Fruit fly (Drosophila melanogaster) whole organism, embryonic: ENCODE measurements around the gene CG4332.

ENCODE experiments used
- Aef1 ChIP-seq: fragments of 200-800 bp; sonication (Bioruptor generic); IDR thresholded peaks from 3 replicates; pipeline ENCODE4 v1.3.6; 2022; ENCODE audit warnings: missing biosample characterization, missing genetic modification characterization
- CHES-1-like ChIP-seq: fragments of 200-800 bp; sonication (Bioruptor generic); optimal IDR thresholded peaks from 2 replicates; lab custom pipeline; 2016; ENCODE audit warnings: missing biosample characterization, missing genetic modification characterization
- H2.0 ChIP-seq: fragments of 200-800 bp; sonication (Bioruptor generic); IDR thresholded peaks from 2 replicates; pipeline ENCODE4 v1.3.6; 2022; ENCODE audit warnings: missing biosample characterization, missing genetic modification characterization
- Lhr ChIP-seq: fragments of 200-800 bp; sonication (Bioruptor generic); optimal IDR thresholded peaks from 3 replicates; lab custom pipeline; 2017; ENCODE audit warnings: mild to moderate bottlenecking, missing biosample characterization, missing genetic modification reagents, missing genetic modification characterization
- peb ChIP-seq: fragments of 200-800 bp; sonication (Bioruptor generic); IDR thresholded peaks from 2 replicates; pipeline ENCODE4 v1.3.6; 2022; ENCODE audit warnings: missing biosample characterization, missing genetic modification characterization
- sens ChIP-seq: fragments of 200-800 bp; sonication (Bioruptor generic); peaks from one replicate; lab custom pipeline; 2016; ENCODE audit warnings: missing biosample characterization, missing genetic modification characterization

DNA sequence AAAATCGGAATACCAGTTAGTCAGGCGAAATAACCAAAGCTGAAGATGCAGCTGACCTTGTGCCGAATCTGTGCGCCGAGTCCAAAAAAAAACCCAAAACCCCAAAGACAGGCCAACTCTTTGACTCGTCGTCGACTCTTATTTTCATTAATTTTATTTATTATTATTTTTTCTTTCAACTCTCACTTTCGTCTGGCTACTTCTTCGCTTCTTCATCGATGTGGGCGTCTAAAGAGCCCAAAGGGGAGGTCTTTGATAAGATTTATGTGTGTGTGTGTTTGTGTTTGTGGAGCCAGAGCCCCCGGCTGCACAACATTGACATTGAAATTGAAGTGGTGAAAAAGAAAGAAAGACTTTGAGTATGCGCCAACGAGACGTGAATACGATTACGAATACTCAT is 9.0 kb upstream of the CG4332 start:
- TF ChIP-seq sens (GFP tag; lab: Kevin White, UChicago) (no peak), Aef1 (GFP tag; lab: Robert Waterston, UW) (no peak), CHES-1-like (no peak), Lhr (GFP tag; lab: Kevin White, UChicago) (no peak), H2.0 (no peak), peb (GFP tag; lab: Robert Waterston, UW) (no peak)
